Worm (Caenorhabditis elegans) whole organism, early embryonic: Measurements from ENCODE around the gene pld-1.

ENCODE experiments used
- ama-1 ChIP-seq: fragments of 150-350 bp; optimal IDR thresholded peaks from 2 replicates; lab custom pipeline; 2014
- flt-1 ChIP-seq: fragments of 200-800 bp; sonication (Bioruptor generic); IDR thresholded peaks from 2 replicates; pipeline ENCODE4 v1.3.6; 2022; ENCODE audit warnings: missing genetic modification characterization, missing compliant biosample characterization

- TF ChIP-seq ama-1 (lab: Kevin White, UChicago): no peak
- TF ChIP-seq flt-1 (GFP tag; lab: Robert Waterston, UW): no peak
Measured at ce11 chrII:5103189-5103588, 11.7 kb upstream of the pld-1 start.
